Worm (Caenorhabditis elegans) whole organism, young adult: ENCODE measurements around the gene T26H10.2.

Experiments used
- B0019.2 ChIP-seq: fragments of 200-800 bp; sonication (Bioruptor generic); conservative IDR thresholded peaks from 2 replicates; pipeline ENCODE4 v1.3.6; 2022; ENCODE audit warnings: missing genetic modification reagents, missing genetic modification characterization, missing compliant biosample characterization
- B0035.1 ChIP-seq: sonication (generic microtip); optimal IDR thresholded peaks from 2 replicates; lab custom pipeline; 2016; ENCODE audit warnings: missing genetic modification characterization, mild to moderate bottlenecking, missing compliant biosample characterization, missing genotype, missing genetic modification reagents
- B0261.1 ChIP-seq: sonication (generic microtip); optimal IDR thresholded peaks from 2 replicates; lab custom pipeline; 2016; ENCODE audit warnings: mild to moderate bottlenecking, missing genetic modification characterization, moderate library complexity, missing compliant biosample characterization
- B0336.3 ChIP-seq: fragments of 200-800 bp; sonication (Bioruptor generic); IDR thresholded peaks from 2 replicates; pipeline ENCODE4 v1.3.6; 2022; ENCODE audit warnings: missing genetic modification characterization, missing compliant biosample characterization
- C17E4.6 ChIP-seq: fragments of 200-800 bp; sonication (Bioruptor generic); IDR thresholded peaks from 2 replicates; pipeline ENCODE4 v1.3.6; 2022; ENCODE audit warnings: missing genetic modification reagents, missing genetic modification characterization, missing compliant biosample characterization
- F49E8.2 ChIP-seq: sonication (generic microtip); optimal IDR thresholded peaks from 3 replicates; lab custom pipeline; 2017; ENCODE audit warnings: missing genetic modification characterization, mild to moderate bottlenecking, missing compliant biosample characterization, antibody characterized with exemption, moderate library complexity; ENCODE audit not compliant: insufficient read depth
- Y53F4B.3 ChIP-seq: fragments of 200-800 bp; sonication (Bioruptor generic); IDR thresholded peaks from 2 replicates; pipeline ENCODE4 v1.3.6; 2022; ENCODE audit warnings: missing genetic modification reagents, missing genetic modification characterization, missing compliant biosample characterization
- Y67H2A.10 ChIP-seq: fragments of 200-800 bp; sonication (Bioruptor generic); conservative IDR thresholded peaks from 2 replicates; pipeline ENCODE4 v1.3.6; 2022; ENCODE audit warnings: missing genetic modification reagents, missing genetic modification characterization, missing compliant biosample characterization
- Y79H2A.3 ChIP-seq: fragments of 200-800 bp; sonication (Bioruptor generic); conservative IDR thresholded peaks from 2 replicates; pipeline ENCODE4 v1.3.6; 2022; ENCODE audit warnings: missing genetic modification reagents, missing genetic modification characterization, missing compliant biosample characterization
- ZK185.1 ChIP-seq: sonication (generic microtip); optimal IDR thresholded peaks from 2 replicates; lab custom pipeline; 2016; ENCODE audit warnings: mild to moderate bottlenecking, missing genetic modification characterization, missing compliant biosample characterization; ENCODE audit not compliant: poor library complexity, severe bottlenecking
- bed-1 ChIP-seq: fragments of 200-800 bp; sonication (Bioruptor generic); IDR thresholded peaks from 2 replicates; pipeline ENCODE4 v1.3.6; 2022; ENCODE audit warnings: missing genetic modification reagents, missing genetic modification characterization, missing compliant biosample characterization
- bed-2 ChIP-seq: fragments of 200-800 bp; sonication (Bioruptor generic); IDR thresholded peaks from 2 replicates; pipeline ENCODE4 v1.3.6; 2022; ENCODE audit warnings: missing genetic modification reagents, missing genetic modification characterization, missing compliant biosample characterization
- ceh-100 ChIP-seq: fragments of 200-800 bp; sonication (Bioruptor generic); IDR thresholded peaks from 2 replicates; pipeline ENCODE4 v1.3.6; 2022; ENCODE audit warnings: missing genetic modification reagents, missing genetic modification characterization, missing compliant biosample characterization
- ceh-58 ChIP-seq: fragments of 200-800 bp; sonication (Bioruptor generic); IDR thresholded peaks from 2 replicates; pipeline ENCODE4 v1.3.6; 2022; ENCODE audit warnings: missing genetic modification characterization, missing compliant biosample characterization
- ceh-91 ChIP-seq: fragments of 200-800 bp; sonication (Bioruptor generic); IDR thresholded peaks from 2 replicates; pipeline ENCODE4 v1.3.6; 2022; ENCODE audit warnings: missing genetic modification reagents, missing genetic modification characterization, missing compliant biosample characterization
- chd-7 ChIP-seq: sonication (generic microtip); optimal IDR thresholded peaks from 2 replicates; lab custom pipeline; 2016; ENCODE audit warnings: mild to moderate bottlenecking, missing genetic modification characterization, moderate library complexity, missing compliant biosample characterization
- dpff-1 ChIP-seq: sonication (generic microtip); optimal IDR thresholded peaks from 2 replicates; lab custom pipeline; 2017; ENCODE audit warnings: mild to moderate bottlenecking, missing genetic modification characterization, missing compliant biosample characterization
- dpl-1 ChIP-seq: fragments of 150-350 bp; optimal IDR thresholded peaks from 2 replicates; lab custom pipeline; 2014; ENCODE audit warnings: missing biosample characterization, missing genetic modification reagents, missing genetic modification characterization
- egl-18 ChIP-seq: fragments of 200-800 bp; sonication (Bioruptor generic); IDR thresholded peaks from 2 replicates; pipeline ENCODE4 v1.3.6; 2022; ENCODE audit warnings: missing genetic modification reagents, missing genetic modification characterization, missing compliant biosample characterization
- egrh-3 ChIP-seq: fragments of 200-800 bp; sonication (Bioruptor generic); IDR thresholded peaks from 2 replicates; pipeline ENCODE4 v1.3.6; 2022; ENCODE audit warnings: missing genetic modification reagents, missing genetic modification characterization, missing compliant biosample characterization
- ets-4 ChIP-seq: fragments of 200-800 bp; sonication (Bioruptor generic); optimal IDR thresholded peaks from 2 replicates; lab custom pipeline; 2018; ENCODE audit warnings: mild to moderate bottlenecking, missing genetic modification characterization, missing compliant biosample characterization
- hrde-1 ChIP-seq: sonication (generic microtip); optimal IDR thresholded peaks from 2 replicates; lab custom pipeline; 2016; ENCODE audit warnings: missing genetic modification characterization, mild to moderate bottlenecking, missing compliant biosample characterization, moderate library complexity, missing genotype, missing genetic modification reagents, borderline replicate concordance
- hsf-1 ChIP-seq: fragments of 200-800 bp; sonication (Bioruptor generic); IDR thresholded peaks from 2 replicates; pipeline ENCODE4 v1.3.6; 2022; ENCODE audit warnings: missing genetic modification reagents, missing genetic modification characterization, missing compliant biosample characterization
- lir-1 ChIP-seq: fragments of 200-800 bp; sonication (Bioruptor generic); conservative IDR thresholded peaks from 2 replicates; pipeline ENCODE4 v1.3.6; 2022; ENCODE audit warnings: missing genetic modification reagents, missing genetic modification characterization, missing compliant biosample characterization
- madf-10 ChIP-seq: sonication (generic microtip); optimal IDR thresholded peaks from 2 replicates; lab custom pipeline; 2016; ENCODE audit warnings: mild to moderate bottlenecking, missing genetic modification characterization, missing compliant biosample characterization
- madf-6 ChIP-seq: fragments of 200-800 bp; sonication (Bioruptor generic); IDR thresholded peaks from 2 replicates; pipeline ENCODE4 v1.3.6; 2022; ENCODE audit warnings: missing genetic modification reagents, missing genetic modification characterization, missing compliant biosample characterization
- madf-8 ChIP-seq: fragments of 200-800 bp; sonication (Bioruptor generic); conservative IDR thresholded peaks from 2 replicates; pipeline ENCODE4 v1.3.6; 2022; ENCODE audit warnings: missing genetic modification reagents, missing genetic modification characterization, missing compliant biosample characterization
- mcd-1 ChIP-seq: fragments of 200-800 bp; sonication (Bioruptor generic); IDR thresholded peaks from 2 replicates; pipeline ENCODE4 v1.3.6; 2022; ENCODE audit warnings: missing genetic modification reagents, missing genetic modification characterization, missing compliant biosample characterization
- mes-4 ChIP-seq: sonication (generic microtip); optimal IDR thresholded peaks from 2 replicates; lab custom pipeline; 2016; ENCODE audit warnings: missing genotype, missing genetic modification characterization, missing compliant biosample characterization
- nfya-2 ChIP-seq: fragments of 200-800 bp; sonication (Bioruptor generic); IDR thresholded peaks from 2 replicates; pipeline ENCODE4 v1.3.6; 2022; ENCODE audit warnings: missing genetic modification reagents, missing genetic modification characterization, missing compliant biosample characterization
- nhr-80 ChIP-seq: sonication (generic microtip); optimal IDR thresholded peaks from 2 replicates; lab custom pipeline; 2016; ENCODE audit warnings: missing genetic modification characterization, missing compliant biosample characterization
- nhr-90 ChIP-seq: sonication (generic microtip); optimal IDR thresholded peaks from 2 replicates; lab custom pipeline; 2016; ENCODE audit warnings: missing genotype, mild to moderate bottlenecking, missing genetic modification characterization, missing compliant biosample characterization
- rcor-1 ChIP-seq: fragments of 200-800 bp; sonication (Bioruptor generic); IDR thresholded peaks from 2 replicates; pipeline ENCODE4 v1.3.6; 2022; ENCODE audit warnings: missing genetic modification reagents, missing genetic modification characterization, missing compliant biosample characterization
- rec-8 ChIP-seq, 2 experiments: sonication (generic microtip); optimal IDR thresholded peaks; 2 replicates each; lab custom pipeline; 2016; ENCODE audit warnings: mild to moderate bottlenecking in 2 of 2, missing genetic modification characterization in 2 of 2, missing genetic modification reagents in 2 of 2, missing genotype in 2 of 2, missing biosample characterization in 1 of 2, missing compliant biosample characterization in 1 of 2, moderate library complexity in 1 of 2
- repo-1 ChIP-seq: sonication (generic microtip); optimal IDR thresholded peaks from 2 replicates; lab custom pipeline; 2017; ENCODE audit warnings: mild to moderate bottlenecking, missing genetic modification characterization, missing compliant biosample characterization
- sdz-38 ChIP-seq: sonication (generic microtip); optimal IDR thresholded peaks from 2 replicates; lab custom pipeline; 2016; ENCODE audit warnings: missing genotype, missing genetic modification characterization, missing compliant biosample characterization
- sea-2 ChIP-seq: fragments of 200-800 bp; sonication (Bioruptor generic); IDR thresholded peaks from 2 replicates; pipeline ENCODE4 v1.3.6; 2022; ENCODE audit warnings: missing genetic modification characterization, missing compliant biosample characterization
- snpc-3.4 ChIP-seq: sonication (generic microtip); optimal IDR thresholded peaks from 2 replicates; lab custom pipeline; 2017; ENCODE audit warnings: missing genetic modification characterization, mild to moderate bottlenecking, missing compliant biosample characterization, antibody characterized with exemption, moderate library complexity, missing genotype, missing genetic modification reagents
- ztf-25 ChIP-seq: fragments of 200-800 bp; sonication (Bioruptor generic); IDR thresholded peaks from 2 replicates; pipeline ENCODE4 v1.3.6; 2022; ENCODE audit warnings: missing genetic modification reagents, missing genetic modification characterization, missing compliant biosample characterization

Gene T26H10.2

ce11 chrV:11410902-11411561 is 13.4 kb downstream of the T26H10.2 start, which contains the start of the genes K03B8.8 and grl-3:
Gene K03B8.8 (minus strand): TSS chrV:11411002.
Gene grl-3 (plus strand): TSS chrV:11411511.
- TF ChIP-seq snpc-3.4 (tag; lab: Kevin White, UChicago) (no peak), F49E8.2 (tag; lab: Kevin White, UChicago) (no peak), ets-4 (GFP tag; lab: Kevin White, UChicago) (no peak), nhr-80 (tag; lab: Kevin White, UChicago) (no peak)

DNA sequence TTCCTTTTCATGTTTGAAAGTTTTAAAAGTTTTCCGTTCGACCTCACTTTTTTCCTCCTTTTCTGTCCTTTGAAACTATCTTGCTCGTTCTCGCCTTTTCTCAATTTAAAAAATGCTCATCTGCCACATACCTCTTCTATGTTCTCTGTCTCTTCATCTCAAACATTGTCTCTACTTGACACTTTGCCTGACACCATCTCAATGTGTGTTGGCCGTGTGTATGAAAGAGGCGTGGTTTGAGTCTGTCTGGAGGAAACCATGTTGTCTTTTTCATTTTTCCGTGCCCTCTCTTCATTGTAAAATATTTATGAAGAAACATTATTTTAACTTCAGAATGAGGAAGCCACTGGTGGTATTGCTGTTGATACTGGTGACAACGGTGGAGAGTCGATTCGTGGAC is 17.2 kb downstream of the T26H10.2 start, which contains the start of gene K03B8.6:
TSS of gene K03B8.6 (plus strand) at position 334 of the 400 bp plus-strand sequence.
- TF ChIP-seq nhr-90 (tag; lab: Kevin White, UChicago) (no peak), dpff-1 (tag; lab: Kevin White, UChicago) (no peak), bed-2 (no peak), C17E4.6 (GFP tag; lab: Robert Waterston, UW) (no peak), hsf-1 (GFP tag; lab: Robert Waterston, UW) (no peak), rec-8 (tag; optimal IDR thresholded peaks at IDR 0.05; lab: Kevin White, UChicago) (no peak), B0019.2 (GFP tag; lab: Robert Waterston, UW) (no peak), lir-1 (GFP tag; lab: Robert Waterston, UW) (no peak), ceh-100 (GFP tag; lab: Robert Waterston, UW) (no peak), repo-1 (tag; lab: Kevin White, UChicago) (no peak), ceh-91 (GFP tag; lab: Robert Waterston, UW) (no peak), ceh-58 (no peak), B0261.1 (no peak), B0336.3 (GFP tag; lab: Robert Waterston, UW) (no peak), madf-6 (GFP tag; lab: Robert Waterston, UW) (no peak)

- TF ChIP-seq ZK185.1 (no peak), mes-4 (tag; lab: Kevin White, UChicago) (no peak), B0035.1 (no peak), B0261.1 (no peak), sea-2 (no peak), bed-1 (GFP tag; lab: Robert Waterston, UW) (no peak), Y67H2A.10 (GFP tag; lab: Robert Waterston, UW) (no peak), Y53F4B.3 (no peak), rcor-1 (no peak), Y79H2A.3 (no peak), nfya-2 (GFP tag; lab: Robert Waterston, UW) (no peak)
Measured at ce11 chrV:11403702-11404101, 20.8 kb downstream of the T26H10.2 start.

DNA sequence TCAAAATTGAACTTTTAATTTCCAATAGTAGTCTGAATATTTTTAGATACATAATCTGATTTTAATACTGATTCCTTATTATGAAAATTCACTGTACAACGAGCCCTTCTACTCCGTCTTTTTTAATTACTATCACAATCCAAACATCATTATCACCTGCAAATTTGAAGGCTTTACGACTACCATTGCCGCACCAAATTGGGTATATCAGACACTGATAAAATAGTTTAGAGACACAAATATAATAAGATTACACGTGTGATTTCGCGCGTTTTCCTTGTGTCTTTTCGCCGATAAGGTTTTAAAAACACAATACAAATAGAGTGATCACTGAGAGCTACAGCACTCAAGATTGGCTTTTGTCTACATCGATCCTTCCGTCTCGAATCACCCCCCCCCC is 21.4 kb downstream of the T26H10.2 start:
- TF ChIP-seq sdz-38 (tag; lab: Kevin White, UChicago): no peak
- TF ChIP-seq hrde-1 (tag; lab: Kevin White, UChicago): no peak
- no peak for TF ChIP-seq rec-8 (tag; optimal IDR thresholded peaks at IDR 0.05; lab: Kevin White, UChicago)

DNA sequence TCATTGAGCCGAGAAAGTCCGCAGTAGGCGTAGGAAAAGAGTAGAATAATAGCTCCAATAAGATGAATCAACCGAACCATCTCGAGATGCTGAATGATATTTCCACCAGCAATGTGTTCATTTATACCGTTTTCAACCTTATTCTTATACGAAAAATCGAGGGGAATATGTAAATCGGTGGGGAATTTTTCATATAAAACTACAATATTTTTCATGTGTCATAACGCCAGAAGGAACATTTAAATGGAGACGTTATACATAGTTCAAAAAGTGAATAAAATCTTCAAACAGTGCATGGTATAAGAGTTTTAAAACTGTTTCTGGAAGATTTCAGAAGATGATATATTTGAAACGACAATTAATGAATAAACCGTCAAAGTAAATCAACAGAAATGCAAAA is 21.9 kb downstream of the T26H10.2 start, which contains the start of gene nas-19:
TSS of gene nas-19 (minus strand) at position 101 of the 400 bp plus-strand sequence.
- TF ChIP-seq F49E8.2 (tag; lab: Kevin White, UChicago) (no peak), Y67H2A.10 (GFP tag; lab: Robert Waterston, UW) (no peak), dpl-1 (GFP tag; lab: Kevin White, UChicago) (no peak), madf-6 (GFP tag; lab: Robert Waterston, UW) (no peak), ZK185.1 (no peak), chd-7 (tag; lab: Kevin White, UChicago) (no peak), egl-18 (GFP tag; lab: Robert Waterston, UW) (no peak), madf-8 (GFP tag; lab: Robert Waterston, UW) (no peak), ztf-25 (GFP tag; lab: Robert Waterston, UW) (no peak), madf-10 (tag; lab: Kevin White, UChicago) (no peak), egrh-3 (no peak), mcd-1 (GFP tag; lab: Robert Waterston, UW) (no peak), sdz-38 (tag; lab: Kevin White, UChicago) (no peak)
